Worm (Caenorhabditis elegans) whole organism, L2 larva: Measurements from ENCODE around the gene M176.10.

Experiments used
- F13H6.1 ChIP-seq: sonication (generic microtip); optimal IDR thresholded peaks from 2 replicates; lab custom pipeline; 2016; ENCODE audit warnings: missing genetic modification characterization, missing compliant biosample characterization
- ZK546.5 ChIP-seq: sonication (generic microtip); optimal IDR thresholded peaks from 2 replicates; lab custom pipeline; 2017; ENCODE audit warnings: missing biosample characterization, missing genetic modification characterization
- aly-2 ChIP-seq: fragments of 150-350 bp; optimal IDR thresholded peaks from 2 replicates; lab custom pipeline; 2014; ENCODE audit warnings: missing biosample characterization, missing genetic modification characterization
- lsy-2 ChIP-seq, 2 experiments: fragments of 150-350 bp in 1 of 2; sonication (generic microtip) in 1 of 2; optimal IDR thresholded peaks; 2 replicates each; lab custom pipeline; 2014 to 2017; ENCODE audit warnings: missing biosample characterization in 2 of 2, missing genetic modification characterization in 2 of 2
- nhr-12 ChIP-seq: fragments of 150-350 bp; optimal IDR thresholded peaks from 2 replicates; lab custom pipeline; 2014; ENCODE audit warnings: missing biosample characterization, missing genetic modification characterization
- unc-39 ChIP-seq: fragments of 150-350 bp; optimal IDR thresholded peaks from 2 replicates; lab custom pipeline; 2014; ENCODE audit warnings: missing biosample characterization, missing genetic modification characterization
- unc-62 ChIP-seq: fragments of 150-350 bp; optimal IDR thresholded peaks from 2 replicates; lab custom pipeline; 2014; ENCODE audit warnings: missing biosample characterization, missing genetic modification reagents, missing genetic modification characterization
- ztf-1 ChIP-seq: fragments of 200-800 bp; sonication (Bioruptor generic); conservative IDR thresholded peaks from 2 replicates; pipeline ENCODE4 v1.3.6; 2022; ENCODE audit warnings: missing genetic modification characterization, missing compliant biosample characterization

DNA sequence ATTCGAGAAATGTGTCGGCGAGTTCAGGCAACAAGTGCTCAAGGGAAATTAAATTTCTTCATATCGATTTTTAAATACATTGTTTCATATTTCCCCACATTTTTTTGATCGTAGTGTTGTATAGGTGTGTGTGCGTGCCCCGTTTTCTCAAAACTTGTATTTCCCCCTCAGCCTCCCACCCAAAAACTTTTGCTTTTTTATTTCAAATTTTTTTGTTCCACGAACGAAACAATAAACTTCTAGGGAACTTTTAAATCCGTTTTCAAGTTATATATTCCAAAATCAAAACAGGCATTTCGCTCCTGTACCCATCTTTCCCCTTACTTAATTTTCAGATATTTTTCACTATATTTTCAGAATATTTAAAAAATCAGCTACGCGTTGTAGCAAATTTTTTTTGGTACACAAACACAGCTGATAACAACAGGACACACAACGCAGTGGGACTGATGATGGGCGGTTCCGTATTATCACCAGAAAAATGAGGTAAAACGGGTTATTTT is 7.9 kb downstream of the M176.10 start, which contains the start of the genes M176.4 and M176.16:
- TF ChIP-seq unc-62 (no peak), ZK546.5 (tag; lab: Kevin White, UChicago) (no peak), nhr-12 (no peak), aly-2 (tag; lab: Kevin White, UChicago) (no peak), ztf-1 (GFP tag; lab: Robert Waterston, UW) (no peak), lsy-2 (tag; optimal IDR thresholded peaks at IDR 0.05; lab: Kevin White, UChicago) (no peak), unc-39 (tag; lab: Kevin White, UChicago) (no peak), F13H6.1 (no peak)
